Worm (Caenorhabditis elegans) whole organism, L4 larva: ENCODE results near the gene Y53G8AR.8.

Experiments used
- Y5F2A.4 ChIP-seq: fragments of 200-800 bp; sonication (Bioruptor generic); optimal IDR thresholded peaks from 2 replicates; lab custom pipeline; 2018; ENCODE audit warnings: mild to moderate bottlenecking, missing genetic modification characterization, missing compliant biosample characterization
- ZK337.2 ChIP-seq: fragments of 200-800 bp; sonication (Bioruptor generic); IDR thresholded peaks from 2 replicates; pipeline ENCODE4 v1.3.6; 2022; ENCODE audit warnings: missing genetic modification reagents, missing genetic modification characterization, missing compliant biosample characterization
- dpl-1 ChIP-seq: fragments of 150-350 bp; optimal IDR thresholded peaks from 2 replicates; lab custom pipeline; 2014; ENCODE audit warnings: missing biosample characterization, missing genetic modification reagents, missing genetic modification characterization
- duxl-1 ChIP-seq: sonication (generic microtip); optimal IDR thresholded peaks from 2 replicates; lab custom pipeline; 2016; ENCODE audit warnings: mild to moderate bottlenecking, missing genetic modification characterization, moderate library complexity, missing compliant biosample characterization; ENCODE audit not compliant: poor library complexity
- dve-1 ChIP-seq: sonication (generic microtip); optimal IDR thresholded peaks from 2 replicates; lab custom pipeline; 2017; ENCODE audit warnings: antibody characterized with exemption, mild to moderate bottlenecking, missing genetic modification characterization, missing compliant biosample characterization; ENCODE audit not compliant: insufficient read depth
- fos-1 ChIP-seq: fragments of 150-350 bp; optimal IDR thresholded peaks from 2 replicates; lab custom pipeline; 2014; ENCODE audit warnings: missing biosample characterization, missing genetic modification characterization
- lin-39 ChIP-seq: fragments of 150-350 bp; optimal IDR thresholded peaks from 2 replicates; lab custom pipeline; 2014; ENCODE audit warnings: missing biosample characterization, missing genetic modification reagents, missing genetic modification characterization
- mdt-29 ChIP-seq: fragments of 200-800 bp; sonication (Bioruptor generic); IDR thresholded peaks from 2 replicates; pipeline ENCODE4 v1.3.6; 2022; ENCODE audit warnings: missing genetic modification reagents, missing genetic modification characterization, missing compliant biosample characterization
- nhr-25 ChIP-seq: sonication (generic microtip); optimal IDR thresholded peaks from 2 replicates; lab custom pipeline; 2017; ENCODE audit warnings: missing genetic modification characterization, mild to moderate bottlenecking, missing compliant biosample characterization, antibody characterized with exemption, moderate library complexity, borderline replicate concordance; ENCODE audit not compliant: insufficient read depth

- TF ChIP-seq lin-39 (tag; lab: Kevin White, UChicago) (no peak), fos-1 (tag; lab: Kevin White, UChicago) (no peak), Y5F2A.4 (GFP tag; lab: Kevin White, UChicago) (no peak), ZK337.2 (no peak), dve-1 (tag; lab: Kevin White, UChicago) (no peak), duxl-1 (no peak), nhr-25 (tag; lab: Kevin White, UChicago) (no peak), mdt-29 (no peak), dpl-1 (no peak)
Measured at ce11 chrIII:3240893-3241292, 53.2 kb downstream of the Y53G8AR.8 start.
